Fruit fly (Drosophila melanogaster) whole organism, embryonic: ENCODE results near the gene Schip1.

Experiments
- B-H1 ChIP-seq: fragments of 200-800 bp; sonication (Bioruptor generic); IDR thresholded peaks from 3 replicates; pipeline ENCODE4 v1.3.6; 2022; ENCODE audit warnings: missing biosample characterization, missing genetic modification characterization
- B-H2 ChIP-seq: fragments of 200-800 bp; sonication (Bioruptor generic); optimal IDR thresholded peaks from 2 replicates; lab custom pipeline; 2018; ENCODE audit warnings: missing biosample characterization, mild to moderate bottlenecking, missing genetic modification characterization
- CG10267 ChIP-seq: fragments of 200-800 bp; sonication (Bioruptor generic); optimal IDR thresholded peaks from 2 replicates; lab custom pipeline; 2018; ENCODE audit warnings: missing biosample characterization, mild to moderate bottlenecking, missing genetic modification characterization, moderate library complexity
- CG10366 ChIP-seq: fragments of 200-800 bp; sonication (Bioruptor generic); IDR thresholded peaks from 2 replicates; pipeline ENCODE4 v1.3.6; 2022; ENCODE audit warnings: missing biosample characterization, missing genetic modification characterization
- CG15479 ChIP-seq: fragments of 200-800 bp; sonication (Bioruptor generic); optimal IDR thresholded peaks from 3 replicates; lab custom pipeline; 2019; ENCODE audit warnings: missing biosample characterization, mild to moderate bottlenecking, missing genetic modification characterization, moderate library complexity
- CG17361 ChIP-seq: fragments of 200-800 bp; sonication (Bioruptor generic); IDR thresholded peaks from 3 replicates; pipeline ENCODE4 v1.3.6; 2022; ENCODE audit warnings: missing biosample characterization, missing genetic modification characterization
- CG18262 ChIP-seq: fragments of 200-800 bp; optimal IDR thresholded peaks from 3 replicates; lab custom pipeline; 2019; ENCODE audit warnings: missing biosample characterization, mild to moderate bottlenecking, missing genetic modification characterization, moderate library complexity
- CG2116 ChIP-seq: fragments of 200-800 bp; sonication (Bioruptor generic); optimal IDR thresholded peaks from 3 replicates; lab custom pipeline; 2018; ENCODE audit warnings: missing biosample characterization, mild to moderate bottlenecking, missing genetic modification characterization
- CG3065 ChIP-seq: fragments of 200-800 bp; sonication (Bioruptor generic); optimal IDR thresholded peaks from 2 replicates; lab custom pipeline; 2016; ENCODE audit warnings: missing biosample characterization, missing genetic modification characterization
- CG31388 ChIP-seq: fragments of 200-800 bp; sonication (Bioruptor generic); optimal IDR thresholded peaks from 2 replicates; lab custom pipeline; 2016; ENCODE audit warnings: missing biosample characterization, missing genetic modification characterization
- CG32767 ChIP-seq: fragments of 200-800 bp; sonication (Bioruptor generic); IDR thresholded peaks from 2 replicates; pipeline ENCODE4 v1.3.6; 2022; ENCODE audit warnings: missing biosample characterization, missing genetic modification characterization
- CG34376 ChIP-seq: fragments of 200-800 bp; sonication (Bioruptor generic); optimal IDR thresholded peaks from 2 replicates; lab custom pipeline; 2018; ENCODE audit warnings: missing biosample characterization, mild to moderate bottlenecking, missing genetic modification characterization
- CG34422 ChIP-seq: fragments of 200-800 bp; sonication (Bioruptor generic); IDR thresholded peaks from 3 replicates; pipeline ENCODE4 v1.3.6; 2022; ENCODE audit warnings: missing biosample characterization, missing genetic modification characterization
- CG3995 ChIP-seq: fragments of 200-800 bp; sonication (Bioruptor generic); optimal IDR thresholded peaks from 3 replicates; lab custom pipeline; 2016; ENCODE audit warnings: missing biosample characterization, missing genetic modification characterization
- CG6791 ChIP-seq: fragments of 200-800 bp; sonication (Bioruptor generic); IDR thresholded peaks from 3 replicates; pipeline ENCODE4 v1.3.6; 2022; ENCODE audit warnings: missing biosample characterization, missing genetic modification characterization; ENCODE audit not compliant: partially characterized antibody
- CG7839 ChIP-seq: fragments of 200-800 bp; sonication (Bioruptor generic); optimal IDR thresholded peaks from 3 replicates; lab custom pipeline; 2018; ENCODE audit warnings: missing biosample characterization, mild to moderate bottlenecking, missing genetic modification characterization, moderate library complexity
- CG9215 ChIP-seq: fragments of 200-800 bp; sonication (Bioruptor generic); IDR thresholded peaks from 2 replicates; pipeline ENCODE4 v1.3.6; 2022; ENCODE audit warnings: missing biosample characterization, missing genetic modification characterization
- CoRest ChIP-seq: fragments of 200-800 bp; sonication (Bioruptor generic); optimal IDR thresholded peaks from 3 replicates; lab custom pipeline; 2018; ENCODE audit warnings: missing biosample characterization, mild to moderate bottlenecking, missing genetic modification characterization, moderate library complexity
- CrebB ChIP-seq: fragments of 200-800 bp; sonication (Bioruptor generic); optimal IDR thresholded peaks from 3 replicates; lab custom pipeline; 2018; ENCODE audit warnings: missing biosample characterization, mild to moderate bottlenecking, missing genetic modification characterization
- Dll ChIP-seq: fragments of 200-800 bp; sonication (Bioruptor generic); IDR thresholded peaks from 4 replicates; pipeline ENCODE4 v1.3.6; 2022; ENCODE audit warnings: missing biosample characterization, missing genetic modification characterization; ENCODE audit not compliant: partially characterized antibody
- E2f1 ChIP-seq: fragments of 200-800 bp; sonication (Bioruptor generic); IDR thresholded peaks from 2 replicates; pipeline ENCODE4 v1.3.6; 2022; ENCODE audit warnings: missing biosample characterization, missing genetic modification characterization
- Eip74EF ChIP-seq, 2 experiments: fragments of 200-800 bp in 1 of 2; fragments of >200 bp in 1 of 2; sonication (Bioruptor generic) in 1 of 2; optimal IDR thresholded peaks; 2 replicates each; lab custom pipeline; 2017 to 2019; ENCODE audit warnings: missing biosample characterization in 2 of 2, missing genetic modification characterization in 2 of 2, mild to moderate bottlenecking in 1 of 2, moderate library complexity in 1 of 2
- HLH54F ChIP-seq: fragments of 200-800 bp; sonication (Bioruptor generic); optimal IDR thresholded peaks from 3 replicates; lab custom pipeline; 2016; ENCODE audit warnings: missing biosample characterization, missing genetic modification characterization
- HmgD ChIP-seq: fragments of 200-800 bp; sonication (Bioruptor generic); optimal IDR thresholded peaks from 3 replicates; lab custom pipeline; 2016; ENCODE audit warnings: missing biosample characterization, missing genetic modification characterization
- Hr78 ChIP-seq, 2 experiments: fragments of 200-800 bp in 1 of 2; fragments of >200 bp in 1 of 2; sonication (Bioruptor generic) in 1 of 2; optimal IDR thresholded peaks; 2 replicates each; lab custom pipeline; 2017 to 2019; ENCODE audit warnings: missing biosample characterization in 2 of 2, missing genetic modification characterization in 2 of 2, mild to moderate bottlenecking in 1 of 2, moderate library complexity in 1 of 2
- Med ChIP-seq: fragments of 200-800 bp; sonication (Bioruptor generic); peaks from one replicate; lab custom pipeline; 2016; ENCODE audit warnings: missing biosample characterization, missing genetic modification characterization, mild to moderate bottlenecking, inconsistent platforms, moderate library complexity
- Oaz ChIP-seq: fragments of 200-800 bp; sonication (Bioruptor generic); IDR thresholded peaks from 2 replicates; pipeline ENCODE4 v1.3.6; 2022; ENCODE audit warnings: missing biosample characterization, missing genetic modification characterization
- Side ChIP-seq: fragments of 200-800 bp; sonication (Bioruptor generic); optimal IDR thresholded peaks from 2 replicates; lab custom pipeline; 2016; ENCODE audit warnings: missing biosample characterization, missing genetic modification characterization
- abd-A ChIP-seq: fragments of 200-800 bp; sonication (Bioruptor generic); optimal IDR thresholded peaks from 3 replicates; lab custom pipeline; 2019; ENCODE audit warnings: missing biosample characterization, mild to moderate bottlenecking, missing genetic modification characterization, moderate library complexity
- ac ChIP-seq: fragments of 200-800 bp; sonication (Bioruptor generic); optimal IDR thresholded peaks from 3 replicates; lab custom pipeline; 2017; ENCODE audit warnings: missing biosample characterization, mild to moderate bottlenecking, missing genetic modification characterization
- bbx ChIP-seq: fragments of 200-800 bp; sonication (Bioruptor generic); IDR thresholded peaks from 2 replicates; pipeline ENCODE4 v1.3.6; 2022; ENCODE audit warnings: missing biosample characterization, missing genetic modification characterization; ENCODE audit not compliant: partially characterized antibody
- bigmax ChIP-seq: fragments of 200-800 bp; sonication (Bioruptor generic); optimal IDR thresholded peaks from 2 replicates; lab custom pipeline; 2018; ENCODE audit warnings: missing biosample characterization, mild to moderate bottlenecking, missing genetic modification characterization
- chif ChIP-seq, 2 experiments: fragments of 200-800 bp; sonication (Bioruptor generic); optimal IDR thresholded peaks; 3 replicates each; lab custom pipeline; 2016; ENCODE audit warnings: missing biosample characterization in 2 of 2, missing genetic modification characterization in 2 of 2
- chinmo ChIP-seq: fragments of 200-800 bp; sonication (Bioruptor generic); IDR thresholded peaks from 4 replicates; pipeline ENCODE4 v1.3.6; 2022; ENCODE audit warnings: missing biosample characterization, missing genetic modification characterization; ENCODE audit not compliant: partially characterized antibody
- ci ChIP-seq: fragments of 200-800 bp; sonication (Bioruptor generic); IDR thresholded peaks from 3 replicates; pipeline ENCODE4 v1.3.6; 2022; ENCODE audit warnings: missing biosample characterization, missing genetic modification characterization
- cwo ChIP-seq: fragments of 200-800 bp; sonication (Bioruptor generic); optimal IDR thresholded peaks from 3 replicates; lab custom pipeline; 2017; ENCODE audit warnings: missing biosample characterization, missing genetic modification characterization, mild to moderate bottlenecking, moderate library complexity, missing genetic modification reagents
- eve ChIP-seq, 2 experiments: fragments of >200 bp; optimal IDR thresholded peaks; 2 replicates each; lab custom pipeline; 2017; ENCODE audit warnings: missing biosample characterization in 2 of 2, missing genetic modification characterization in 2 of 2
- exex ChIP-seq: fragments of 200-800 bp; sonication (Bioruptor generic); optimal IDR thresholded peaks from 4 replicates; lab custom pipeline; 2018; ENCODE audit warnings: missing biosample characterization, mild to moderate bottlenecking, missing genetic modification characterization, moderate library complexity
- ftz-f1 ChIP-seq: fragments of 200-800 bp; sonication (Bioruptor generic); optimal IDR thresholded peaks from 2 replicates; lab custom pipeline; 2016; ENCODE audit warnings: missing biosample characterization, missing genetic modification characterization
- grn ChIP-seq: fragments of 200-800 bp; sonication (Bioruptor generic); optimal IDR thresholded peaks from 3 replicates; lab custom pipeline; 2017; ENCODE audit warnings: missing biosample characterization, missing genetic modification characterization
- lab ChIP-seq: fragments of 200-800 bp; sonication (Bioruptor generic); optimal IDR thresholded peaks from 3 replicates; lab custom pipeline; 2017; ENCODE audit warnings: missing biosample characterization, missing genetic modification characterization, mild to moderate bottlenecking, moderate library complexity, missing genetic modification reagents
- maf-S ChIP-seq: fragments of 200-800 bp; sonication (Bioruptor generic); optimal IDR thresholded peaks from 2 replicates; lab custom pipeline; 2016; ENCODE audit warnings: missing biosample characterization, missing genetic modification characterization
- phol ChIP-seq: fragments of 200-800 bp; sonication (Bioruptor generic); optimal IDR thresholded peaks from 3 replicates; lab custom pipeline; 2018; ENCODE audit warnings: missing biosample characterization, mild to moderate bottlenecking, missing genetic modification characterization, moderate library complexity
- slp2 ChIP-seq: fragments of 200-800 bp; sonication (Bioruptor generic); optimal IDR thresholded peaks from 2 replicates; lab custom pipeline; 2016; ENCODE audit warnings: missing biosample characterization, missing genetic modification characterization
- sug ChIP-seq: fragments of 200-800 bp; optimal IDR thresholded peaks from 2 replicates; lab custom pipeline; 2019; ENCODE audit warnings: missing biosample characterization, mild to moderate bottlenecking, missing genetic modification characterization, moderate library complexity
- tin ChIP-seq: fragments of 200-800 bp; sonication (Bioruptor generic); optimal IDR thresholded peaks from 3 replicates; lab custom pipeline; 2016; ENCODE audit warnings: missing biosample characterization, missing genetic modification characterization
- zfh1 ChIP-seq: fragments of 200-800 bp; sonication (Bioruptor generic); IDR thresholded peaks from 3 replicates; pipeline ENCODE4 v1.3.6; 2022; ENCODE audit warnings: missing biosample characterization, missing genetic modification characterization
- zfh2 ChIP-seq: fragments of 200-800 bp; sonication (Bioruptor generic); optimal IDR thresholded peaks from 2 replicates; lab custom pipeline; 2016; ENCODE audit warnings: missing biosample characterization, missing genetic modification characterization

Gene Schip1

DNA sequence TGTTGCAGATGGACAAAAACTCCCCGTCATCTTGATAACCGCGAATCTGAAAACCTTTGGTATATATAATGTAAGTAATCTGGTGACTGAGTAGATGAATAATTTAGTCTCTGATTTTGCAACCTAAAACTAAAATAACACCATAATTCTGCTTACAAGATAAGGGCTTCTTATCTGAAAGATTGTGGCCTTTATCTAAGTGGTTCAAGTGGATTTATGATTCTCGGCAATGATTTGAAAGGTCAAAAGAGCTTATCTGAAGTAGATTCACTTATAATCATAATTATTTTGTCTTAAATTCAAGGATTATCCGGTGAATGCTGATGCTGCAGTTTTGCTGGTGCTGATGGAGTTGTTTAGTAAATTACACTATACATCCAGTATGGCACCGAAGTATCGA, 15.0 kb downstream of the Schip1 start:
- TF ChIP-seq Med (GFP tag; lab: Kevin White, UChicago): peak; percentile 6
- TF ChIP-seq E2f1 (GFP tag; lab: Robert Waterston, UW): no peak
- TF ChIP-seq Hr78 (GFP tag; optimal IDR thresholded peaks at IDR 0.05; lab: Kevin White, UChicago): peak in 1 of 2 experiments; percentile 55
- TF ChIP-seq tin: no peak
- no peak for TF ChIP-seq abd-A (tag; lab: Kevin White, UChicago)
- TF ChIP-seq exex (tag; lab: Kevin White, UChicago): peak; percentile 83
- peak; percentile 82 for TF ChIP-seq CG34376 (GFP tag; lab: Kevin White, UChicago)
- no peak for TF ChIP-seq B-H1
- TF ChIP-seq zfh1 (GFP tag; lab: Robert Waterston, UW): no peak
- TF ChIP-seq sug (tag; lab: Kevin White, UChicago): peak; percentile 16
- TF ChIP-seq chinmo: 0 out of 4 replicates have a peak, but pooled peaks have one; percentile 21
- no peak for TF ChIP-seq cwo (GFP tag; lab: Kevin White, UChicago)
- TF ChIP-seq bigmax (GFP tag; lab: Kevin White, UChicago): no peak
- peak; percentile 66 for TF ChIP-seq CG15479 (GFP tag; lab: Kevin White, UChicago)
- TF ChIP-seq ftz-f1: no peak
- no peak for TF ChIP-seq CG3065 (GFP tag; lab: Kevin White, UChicago)
- TF ChIP-seq grn (GFP tag; lab: Kevin White, UChicago): peak; percentile 45
- no peak for TF ChIP-seq CG32767 (GFP tag; lab: Robert Waterston, UW)
- TF ChIP-seq HLH54F (GFP tag; lab: Kevin White, UChicago): no peak
- peak in 1 of 2 experiments; percentile 7 for TF ChIP-seq Eip74EF (GFP tag; optimal IDR thresholded peaks at IDR 0.05; lab: Kevin White, UChicago)
- TF ChIP-seq eve (GFP tag; optimal IDR thresholded peaks at IDR 0.05; lab: Kevin White, UChicago): peak in 1 of 2 experiments; percentile 46
- TF ChIP-seq CG10267 (tag; lab: Kevin White, UChicago): no peak

DNA sequence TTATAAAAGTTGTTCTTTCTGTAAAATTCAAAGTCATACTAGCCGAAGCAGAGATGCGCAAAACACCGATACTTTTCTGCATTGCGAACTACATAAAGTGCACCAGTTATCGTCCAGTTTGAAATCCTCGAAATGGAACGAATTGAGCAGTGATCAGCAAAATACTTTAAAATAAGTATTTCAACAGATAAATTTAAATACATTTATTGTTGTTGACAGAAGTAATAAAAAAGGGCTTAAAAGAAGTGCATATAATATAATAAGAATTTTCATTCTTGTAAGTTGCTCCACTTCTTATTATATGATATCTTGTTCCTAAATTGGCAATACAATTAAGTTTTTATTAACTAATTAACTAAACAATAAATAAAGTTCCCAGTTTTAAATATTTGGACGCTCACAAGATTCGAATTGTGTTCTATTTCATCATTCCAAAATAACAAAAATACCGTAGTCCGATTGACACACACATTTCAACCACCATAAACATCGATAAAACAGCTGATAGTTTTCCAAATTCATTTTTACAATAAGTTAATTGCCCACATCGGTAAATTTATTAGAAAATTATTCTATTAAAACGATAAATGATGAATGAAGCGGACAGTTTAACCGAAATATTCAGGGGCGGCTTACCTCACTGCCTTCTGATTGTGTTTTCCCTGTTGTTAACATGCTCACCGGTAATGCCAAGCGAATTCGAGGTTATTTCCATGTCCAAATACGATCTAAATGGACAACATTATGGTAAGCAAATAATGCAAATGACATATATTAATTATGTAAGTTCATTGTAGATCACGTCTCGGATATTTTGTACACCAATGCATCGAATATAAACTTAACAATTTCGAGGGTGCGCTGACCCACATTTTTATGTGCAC, 16.3 kb downstream of the Schip1 start, which contains the start of the genes Usp14 and CG4972:
Gene Usp14 (minus strand): TSS at position 70 of the 884 bp plus-strand sequence.
Gene CG4972 (plus strand): TSS at position 466 of the 884 bp plus-strand sequence.
- TF ChIP-seq CG3995 (GFP tag; lab: Kevin White, UChicago) (peak; percentile 77), phol (peak; percentile 60), CoRest (tag; lab: Kevin White, UChicago) (peak; percentile 55), zfh2 (GFP tag; lab: Kevin White, UChicago) (no peak), CG31388 (GFP tag; lab: Kevin White, UChicago) (no peak), CG10366 (no peak), Dll (GFP tag; lab: Robert Waterston, UW) (peak; percentile 52; the same call in 1 of the 4 replicates), chif (GFP tag; optimal IDR thresholded peaks at IDR 0.05; lab: Kevin White, UChicago) (no peak), ac (no peak), CG17361 (GFP tag; lab: Robert Waterston, UW) (peak; percentile 77; the same call in 2 of the 3 replicates), bbx (GFP tag; lab: Robert Waterston, UW) (peak; percentile 42), lab (no peak), maf-S (GFP tag; lab: Kevin White, UChicago) (no peak), ci (no peak), CG34422 (GFP tag; lab: Robert Waterston, UW) (0 out of 3 replicates have a peak, but pooled peaks have one; percentile 15), HmgD (no peak), slp2 (GFP tag; lab: Kevin White, UChicago) (no peak), CG9215 (GFP tag; lab: Robert Waterston, UW) (no peak), CG7839 (tag; lab: Kevin White, UChicago) (no peak), CG18262 (peak; percentile 48), CG2116 (GFP tag; lab: Kevin White, UChicago) (peak; percentile 56), Oaz (GFP tag; lab: Robert Waterston, UW) (no peak), Side (GFP tag; lab: Kevin White, UChicago) (no peak), CrebB (tag; lab: Kevin White, UChicago) (no peak), B-H2 (GFP tag; lab: Kevin White, UChicago) (no peak), Med (GFP tag; lab: Kevin White, UChicago) (no peak), CG6791 (GFP tag; lab: Robert Waterston, UW) (peak; percentile 56; the same call in 2 of the 3 replicates)
